Fruit fly (Drosophila melanogaster) whole organism, embryonic: ENCODE measurements around the gene CG1635.
A peak's percentile ranks its signal among the peaks of the same experiment; 100 is the strongest.

Experiments
- CG10274 ChIP-seq: fragments of 200-800 bp; sonication (Bioruptor generic); optimal IDR thresholded peaks from 3 replicates; lab custom pipeline; 2017; ENCODE audit warnings: missing biosample characterization, mild to moderate bottlenecking, missing genetic modification characterization
- CG10431 ChIP-seq: fragments of 200-800 bp; sonication (Bioruptor generic); optimal IDR thresholded peaks from 3 replicates; lab custom pipeline; 2018; ENCODE audit warnings: missing biosample characterization, mild to moderate bottlenecking, missing genetic modification characterization
- CG12299 ChIP-seq: fragments of 200-800 bp; sonication (Bioruptor generic); optimal IDR thresholded peaks from 2 replicates; lab custom pipeline; 2018; ENCODE audit warnings: missing biosample characterization, mild to moderate bottlenecking, missing genetic modification characterization
- CG12659 ChIP-seq: fragments of 200-800 bp; sonication (Bioruptor generic); optimal IDR thresholded peaks from 3 replicates; lab custom pipeline; 2017; ENCODE audit warnings: mild to moderate bottlenecking, missing biosample characterization, missing genetic modification reagents, missing genetic modification characterization
- CG1529 ChIP-seq: fragments of 200-800 bp; sonication (Bioruptor generic); optimal IDR thresholded peaks from 3 replicates; lab custom pipeline; 2018; ENCODE audit warnings: missing biosample characterization, missing genetic modification characterization
- CG15696 ChIP-seq: fragments of 200-800 bp; sonication (Bioruptor generic); optimal IDR thresholded peaks from 2 replicates; lab custom pipeline; 2019; ENCODE audit warnings: missing biosample characterization, mild to moderate bottlenecking, missing genetic modification characterization, moderate library complexity
- CG16863 ChIP-seq: fragments of 200-800 bp; sonication (Bioruptor generic); optimal IDR thresholded peaks from 3 replicates; lab custom pipeline; 2016; ENCODE audit warnings: missing biosample characterization, missing genetic modification characterization
- CG17186 ChIP-seq: fragments of 200-800 bp; sonication (Bioruptor generic); optimal IDR thresholded peaks from 3 replicates; lab custom pipeline; 2017; ENCODE audit warnings: missing biosample characterization, missing genetic modification reagents, missing genetic modification characterization
- CG18619 ChIP-seq: fragments of 200-800 bp; sonication (Bioruptor generic); optimal IDR thresholded peaks from 3 replicates; lab custom pipeline; 2017; ENCODE audit warnings: missing biosample characterization, mild to moderate bottlenecking, missing genetic modification characterization
- CG2202 ChIP-seq: fragments of 200-800 bp; sonication (Bioruptor generic); optimal IDR thresholded peaks from 2 replicates; lab custom pipeline; 2018; ENCODE audit warnings: missing biosample characterization, mild to moderate bottlenecking, missing genetic modification characterization
- CG2678 ChIP-seq: fragments of 200-800 bp; sonication (Bioruptor generic); optimal IDR thresholded peaks from 3 replicates; lab custom pipeline; 2019; ENCODE audit warnings: missing biosample characterization, mild to moderate bottlenecking, missing genetic modification characterization, moderate library complexity
- CG3163 ChIP-seq: fragments of 200-800 bp; sonication (Bioruptor generic); optimal IDR thresholded peaks from 3 replicates; lab custom pipeline; 2016; ENCODE audit warnings: missing biosample characterization, missing genetic modification characterization
- CG32532 ChIP-seq: fragments of 200-800 bp; sonication (Bioruptor generic); IDR thresholded peaks from 2 replicates; pipeline ENCODE4 v1.3.6; 2022; ENCODE audit warnings: missing biosample characterization, missing genetic modification characterization
- CG3407 ChIP-seq: fragments of 200-800 bp; sonication (Bioruptor generic); optimal IDR thresholded peaks from 2 replicates; lab custom pipeline; 2018; ENCODE audit warnings: missing biosample characterization, mild to moderate bottlenecking, missing genetic modification characterization
- CG34422 ChIP-seq: fragments of 200-800 bp; sonication (Bioruptor generic); IDR thresholded peaks from 3 replicates; pipeline ENCODE4 v1.3.6; 2022; ENCODE audit warnings: missing biosample characterization, missing genetic modification characterization
- CG3838 ChIP-seq: fragments of 200-800 bp; sonication (Bioruptor generic); optimal IDR thresholded peaks from 3 replicates; lab custom pipeline; 2016; ENCODE audit warnings: missing biosample characterization, missing genetic modification characterization
- CG4404 ChIP-seq: fragments of 200-800 bp; sonication (Bioruptor generic); IDR thresholded peaks from 2 replicates; pipeline ENCODE4 v1.3.6; 2022; ENCODE audit warnings: missing biosample characterization, missing genetic modification characterization
- CG5245 ChIP-seq: fragments of 200-800 bp; sonication (Bioruptor generic); optimal IDR thresholded peaks from 3 replicates; lab custom pipeline; 2016; ENCODE audit warnings: missing biosample characterization, missing genetic modification characterization
- CG6683 ChIP-seq: fragments of 200-800 bp; sonication (Bioruptor generic); optimal IDR thresholded peaks from 2 replicates; lab custom pipeline; 2017; ENCODE audit warnings: missing biosample characterization, mild to moderate bottlenecking, missing genetic modification characterization, missing genetic modification reagents
- CG7372 ChIP-seq: fragments of 200-800 bp; sonication (Bioruptor generic); IDR thresholded peaks from 2 replicates; pipeline ENCODE4 v1.3.6; 2022; ENCODE audit warnings: missing biosample characterization, missing genetic modification characterization
- CG9817 ChIP-seq: fragments of 200-800 bp; sonication (Bioruptor generic); optimal IDR thresholded peaks from 2 replicates; lab custom pipeline; 2018; ENCODE audit warnings: missing biosample characterization, mild to moderate bottlenecking, missing genetic modification characterization, moderate library complexity
- CG9876 ChIP-seq: fragments of 200-800 bp; sonication (Bioruptor generic); optimal IDR thresholded peaks from 2 replicates; lab custom pipeline; 2016; ENCODE audit warnings: missing biosample characterization, missing genetic modification characterization
- CHES-1-like ChIP-seq: fragments of 200-800 bp; sonication (Bioruptor generic); optimal IDR thresholded peaks from 2 replicates; lab custom pipeline; 2016; ENCODE audit warnings: missing biosample characterization, missing genetic modification characterization
- CoRest ChIP-seq: fragments of 200-800 bp; sonication (Bioruptor generic); optimal IDR thresholded peaks from 3 replicates; lab custom pipeline; 2018; ENCODE audit warnings: missing biosample characterization, mild to moderate bottlenecking, missing genetic modification characterization, moderate library complexity
- Dfd ChIP-seq, 2 experiments: fragments of >200 bp; optimal IDR thresholded peaks; 2 replicates each; lab custom pipeline; 2017; ENCODE audit warnings: missing biosample characterization in 2 of 2, missing genetic modification characterization in 2 of 2
- Dip3 ChIP-seq: fragments of 200-800 bp; sonication (Bioruptor generic); optimal IDR thresholded peaks from 3 replicates; lab custom pipeline; 2016; ENCODE audit warnings: missing biosample characterization, missing genetic modification characterization
- Fer2 ChIP-seq: fragments of 200-800 bp; sonication (Bioruptor generic); optimal IDR thresholded peaks from 2 replicates; lab custom pipeline; 2018; ENCODE audit warnings: missing biosample characterization, mild to moderate bottlenecking, missing genetic modification characterization, moderate library complexity
- Gug ChIP-seq: fragments of 200-800 bp; sonication (Bioruptor generic); IDR thresholded peaks from 4 replicates; pipeline ENCODE4 v1.3.6; 2022; ENCODE audit warnings: missing biosample characterization, missing genetic modification characterization
- HmgZ ChIP-seq: fragments of 200-800 bp; sonication (Bioruptor generic); optimal IDR thresholded peaks from 2 replicates; lab custom pipeline; 2018; ENCODE audit warnings: missing biosample characterization, mild to moderate bottlenecking, missing genetic modification characterization
- Hr3 ChIP-seq: fragments of 200-800 bp; sonication (Bioruptor generic); optimal IDR thresholded peaks from 3 replicates; lab custom pipeline; 2016; ENCODE audit warnings: missing biosample characterization, missing genetic modification characterization
- Meics ChIP-seq: fragments of 200-800 bp; sonication (Bioruptor generic); optimal IDR thresholded peaks from 2 replicates; lab custom pipeline; 2017; ENCODE audit warnings: missing biosample characterization, mild to moderate bottlenecking, missing genetic modification characterization
- Mes4 ChIP-seq: fragments of 200-800 bp; sonication (Bioruptor generic); optimal IDR thresholded peaks from 2 replicates; lab custom pipeline; 2016; ENCODE audit warnings: missing biosample characterization, missing genetic modification characterization
- Nf-YA ChIP-seq: fragments of 200-800 bp; sonication (Bioruptor generic); IDR thresholded peaks from 2 replicates; pipeline ENCODE4 v1.3.6; 2022; ENCODE audit warnings: missing biosample characterization, missing genetic modification characterization
- Rx ChIP-seq: fragments of 200-800 bp; sonication (Bioruptor generic); IDR thresholded peaks from 2 replicates; pipeline ENCODE4 v1.3.6; 2022; ENCODE audit warnings: missing biosample characterization, missing genetic modification characterization
- cas ChIP-seq: fragments of 200-800 bp; sonication (Bioruptor generic); IDR thresholded peaks from 2 replicates; pipeline ENCODE4 v1.3.6; 2022; ENCODE audit warnings: missing biosample characterization, missing genetic modification characterization
- ci ChIP-seq: fragments of 200-800 bp; sonication (Bioruptor generic); IDR thresholded peaks from 3 replicates; pipeline ENCODE4 v1.3.6; 2022; ENCODE audit warnings: missing biosample characterization, missing genetic modification characterization
- da ChIP-seq: fragments of 200-800 bp; sonication (Bioruptor generic); optimal IDR thresholded peaks from 2 replicates; lab custom pipeline; 2016; ENCODE audit warnings: missing biosample characterization, missing genetic modification characterization
- eve ChIP-seq, 2 experiments: fragments of >200 bp; optimal IDR thresholded peaks; 2 replicates each; lab custom pipeline; 2017; ENCODE audit warnings: missing biosample characterization in 2 of 2, missing genetic modification characterization in 2 of 2
- gsb-n ChIP-seq: fragments of 200-800 bp; sonication (Bioruptor generic); optimal IDR thresholded peaks from 3 replicates; lab custom pipeline; 2018; ENCODE audit warnings: missing biosample characterization, mild to moderate bottlenecking, missing genetic modification characterization
- hbn ChIP-seq: fragments of 200-800 bp; sonication (Bioruptor generic); IDR thresholded peaks from 2 replicates; pipeline ENCODE4 v1.3.6; 2022; ENCODE audit warnings: missing biosample characterization, missing genetic modification characterization; ENCODE audit not compliant: partially characterized antibody
- klu ChIP-seq: fragments of 200-800 bp; sonication (Bioruptor generic); IDR thresholded peaks from 2 replicates; pipeline ENCODE4 v1.3.6; 2022; ENCODE audit warnings: missing biosample characterization, missing genetic modification characterization
- kni ChIP-seq: fragments of 200-800 bp; sonication (Bioruptor generic); optimal IDR thresholded peaks from 3 replicates; lab custom pipeline; 2017; ENCODE audit warnings: mild to moderate bottlenecking, missing biosample characterization, missing genetic modification reagents, missing genetic modification characterization
- onecut ChIP-seq: fragments of 200-800 bp; sonication (Bioruptor generic); IDR thresholded peaks from 2 replicates; pipeline ENCODE4 v1.3.6; 2022; ENCODE audit warnings: missing biosample characterization, missing genetic modification characterization
- org-1 ChIP-seq: fragments of 200-800 bp; sonication (Bioruptor generic); optimal IDR thresholded peaks from 2 replicates; lab custom pipeline; 2017; ENCODE audit warnings: missing biosample characterization, missing genetic modification characterization
- pan ChIP-seq, 4 experiments: fragments of >200 bp in 3 of 4; fragments of 200-800 bp in 1 of 4; sonication (Bioruptor generic) in 1 of 4; optimal IDR thresholded peaks in 3 of 4; IDR thresholded peaks in 1 of 4; 2 replicates each; pipeline versions ENCODE4 v1.3.6 to Lab custom; 2017 to 2022; ENCODE audit warnings: missing biosample characterization in 2 of 4, missing genetic modification characterization in 2 of 4, mixed read lengths in 1 of 4
- prd ChIP-seq, 3 experiments: fragments of >200 bp in 2 of 3; fragments of 200-800 bp in 1 of 3; sonication (Bioruptor generic) in 1 of 3; optimal IDR thresholded peaks in 2 of 3; IDR thresholded peaks in 1 of 3; 2 replicates in 2 of 3; 3 replicates in 1 of 3; pipeline versions ENCODE4 v1.3.6 to Lab custom; 2017 to 2022; ENCODE audit warnings: missing biosample characterization in 1 of 3, missing genetic modification characterization in 1 of 3
- psq ChIP-seq: fragments of 200-800 bp; sonication (Bioruptor generic); optimal IDR thresholded peaks from 2 replicates; lab custom pipeline; 2017; ENCODE audit warnings: missing biosample characterization, missing genetic modification characterization
- sens ChIP-seq: fragments of 200-800 bp; sonication (Bioruptor generic); peaks from one replicate; lab custom pipeline; 2016; ENCODE audit warnings: missing biosample characterization, missing genetic modification characterization
- sim ChIP-seq: fragments of 200-800 bp; sonication (Bioruptor generic); IDR thresholded peaks from 2 replicates; pipeline ENCODE4 v1.3.6; 2022; ENCODE audit warnings: missing biosample characterization, missing genetic modification characterization
- sr ChIP-seq: fragments of 200-800 bp; sonication (Bioruptor generic); IDR thresholded peaks from 3 replicates; pipeline ENCODE4 v1.3.6; 2022; ENCODE audit warnings: missing biosample characterization, missing genetic modification characterization
- vvl ChIP-seq: fragments of 200-800 bp; sonication (Bioruptor generic); IDR thresholded peaks from 2 replicates; pipeline ENCODE4 v1.3.6; 2022; ENCODE audit warnings: missing biosample characterization, missing genetic modification characterization

The CG1635 gene

DNA sequence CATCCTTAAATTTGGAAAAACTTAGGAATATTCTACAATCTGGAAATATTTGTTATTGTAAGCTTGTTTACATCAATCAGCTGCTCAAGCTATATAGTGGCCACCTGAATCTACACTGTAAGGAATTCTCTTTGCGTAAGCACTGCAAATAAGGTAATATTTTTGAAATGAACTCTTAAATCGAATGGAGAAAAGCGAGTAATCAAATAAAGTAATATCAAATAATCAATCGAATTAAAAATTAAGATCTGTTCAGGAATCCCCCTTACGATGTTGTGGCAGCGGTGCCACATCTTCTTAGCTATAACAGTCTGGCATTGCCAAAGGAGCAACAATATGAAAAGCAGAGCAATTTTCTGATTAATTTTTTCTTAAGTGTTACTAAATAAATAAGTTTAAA, 27.5 kb downstream of the CG1635 start, which contains the start of the genes Mnat9 and CG1792 (continued):
- TF ChIP-seq CG12299 (tag; lab: Kevin White, UChicago) (peak; percentile 95), CG4404 (GFP tag; lab: Robert Waterston, UW) (peak; percentile 96), CG2678 (tag; lab: Kevin White, UChicago) (peak; percentile 98), CG3407 (GFP tag; lab: Kevin White, UChicago) (peak; percentile 95), CG15696 (tag; lab: Kevin White, UChicago) (peak; percentile 92), CG3838 (GFP tag; lab: Kevin White, UChicago) (peak; percentile 97), CG1529 (GFP tag; lab: Kevin White, UChicago) (peak; percentile 95), CG34422 (peak; percentile 100), CG18619 (GFP tag; lab: Kevin White, UChicago) (peak; percentile 97), CoRest (tag; lab: Kevin White, UChicago) (peak; percentile 98), CG10274 (GFP tag; lab: Kevin White, UChicago) (peak; percentile 87), da (peak; percentile 98), sim (peak; percentile 97), Dfd (GFP tag; optimal IDR thresholded peaks at IDR 0.05; lab: Kevin White, UChicago) (no peak), hbn (GFP tag; lab: Robert Waterston, UW) (no peak), CG3163 (GFP tag; lab: Kevin White, UChicago) (peak; percentile 88), Dip3 (GFP tag; lab: Kevin White, UChicago) (peak; percentile 99), vvl (GFP tag; lab: Robert Waterston, UW) (peak; percentile 100), CG10431 (GFP tag; lab: Kevin White, UChicago) (peak; percentile 82), ci (peak; percentile 100), Nf-YA (GFP tag; lab: Robert Waterston, UW) (peak; percentile 98), Meics (peak; percentile 98), org-1 (GFP tag; lab: Kevin White, UChicago) (peak; percentile 93), CG16863 (GFP tag; lab: Kevin White, UChicago) (peak; percentile 99), sr (GFP tag; lab: Robert Waterston, UW) (peak; percentile 98), Fer2 (tag; lab: Kevin White, UChicago) (peak; percentile 96), cas (GFP tag; lab: Robert Waterston, UW) (peak; percentile 98), kni (peak; percentile 73), CG32532 (GFP tag; lab: Robert Waterston, UW) (peak; percentile 100), eve (GFP tag; optimal IDR thresholded peaks at IDR 0.05; lab: Kevin White, UChicago) (no peak), CG2202 (tag; lab: Kevin White, UChicago) (peak; percentile 95), Rx (GFP tag; lab: Robert Waterston, UW) (peak; percentile 99), CHES-1-like (peak; percentile 99), CG17186 (peak; percentile 92), CG6683 (GFP tag; lab: Kevin White, UChicago) (peak; percentile 94), CG7372 (GFP tag; lab: Robert Waterston, UW) (peak; percentile 98), pan (optimal IDR thresholded peaks at IDR 0.05; lab: Kevin White, UChicago) (no peak), pan (GFP tag; optimal IDR thresholded peaks at IDR 0.05 in 1 of 2, IDR thresholded peaks at IDR 0.05 in 1 of 2) (peak in 1 of 2 experiments; percentile 100), CG9876 (GFP tag; lab: Kevin White, UChicago) (peak; percentile 98), CG9817 (peak; percentile 98), HmgZ (tag; lab: Kevin White, UChicago) (peak; percentile 99), CG5245 (peak; percentile 98), psq (GFP tag; lab: Kevin White, UChicago) (peak; percentile 94), CG12659 (GFP tag; lab: Kevin White, UChicago) (peak; percentile 99), Mes4 (GFP tag; lab: Kevin White, UChicago) (peak; percentile 98), onecut (peak; percentile 96), klu (GFP tag; lab: Robert Waterston, UW) (peak; percentile 97), prd (optimal IDR thresholded peaks at IDR 0.05; lab: Kevin White, UChicago) (no peak), prd (GFP tag; IDR thresholded peaks at IDR 0.05; lab: Robert Waterston, UW) (peak; percentile 99), Gug (GFP tag; lab: Robert Waterston, UW) (peak; percentile 99), Hr3 (GFP tag; lab: Kevin White, UChicago) (peak; percentile 98), gsb-n (peak; percentile 96), sens (GFP tag; lab: Kevin White, UChicago) (peak; percentile 100)
